Fruit fly (Drosophila melanogaster) whole organism, embryonic: ENCODE measurements around the gene CG31343.
A peak's percentile ranks its signal among the peaks of the same experiment; 100 is the strongest.

Experiments used
- Ada2b ChIP-seq: fragments of 200-800 bp; sonication (Bioruptor generic); IDR thresholded peaks from 2 replicates; pipeline ENCODE4 v1.3.6; 2022; ENCODE audit warnings: missing biosample characterization, missing genetic modification characterization
- Aef1 ChIP-seq: fragments of 200-800 bp; sonication (Bioruptor generic); IDR thresholded peaks from 3 replicates; pipeline ENCODE4 v1.3.6; 2022; ENCODE audit warnings: missing biosample characterization, missing genetic modification characterization
- BtbVII ChIP-seq: fragments of 200-800 bp; sonication (Bioruptor generic); optimal IDR thresholded peaks from 3 replicates; lab custom pipeline; 2017; ENCODE audit warnings: missing biosample characterization, mild to moderate bottlenecking, missing genetic modification characterization
- CG10147 ChIP-seq: fragments of 200-800 bp; sonication (Bioruptor generic); optimal IDR thresholded peaks from 2 replicates; lab custom pipeline; 2019; ENCODE audit warnings: missing biosample characterization, mild to moderate bottlenecking, missing genetic modification characterization, moderate library complexity
- CG10543 ChIP-seq: fragments of 200-800 bp; sonication (Bioruptor generic); optimal IDR thresholded peaks from 3 replicates; lab custom pipeline; 2017; ENCODE audit warnings: missing biosample characterization, mild to moderate bottlenecking, missing genetic modification characterization, moderate library complexity
- CG17361 ChIP-seq: fragments of 200-800 bp; sonication (Bioruptor generic); IDR thresholded peaks from 3 replicates; pipeline ENCODE4 v1.3.6; 2022; ENCODE audit warnings: missing biosample characterization, missing genetic modification characterization
- CG2875 ChIP-seq: fragments of 200-800 bp; sonication (Bioruptor generic); optimal IDR thresholded peaks from 2 replicates; lab custom pipeline; 2017; ENCODE audit warnings: missing biosample characterization, mild to moderate bottlenecking, missing genetic modification characterization, missing genetic modification reagents
- CG32532 ChIP-seq: fragments of 200-800 bp; sonication (Bioruptor generic); IDR thresholded peaks from 2 replicates; pipeline ENCODE4 v1.3.6; 2022; ENCODE audit warnings: missing biosample characterization, missing genetic modification characterization
- CG34376 ChIP-seq: fragments of 200-800 bp; sonication (Bioruptor generic); optimal IDR thresholded peaks from 2 replicates; lab custom pipeline; 2018; ENCODE audit warnings: missing biosample characterization, mild to moderate bottlenecking, missing genetic modification characterization
- CG42726 ChIP-seq: fragments of 200-800 bp; sonication (Bioruptor generic); IDR thresholded peaks from 2 replicates; pipeline ENCODE4 v1.3.6; 2022; ENCODE audit warnings: missing biosample characterization, missing genetic modification characterization; ENCODE audit not compliant: partially characterized antibody
- CG5180 ChIP-seq: fragments of 200-800 bp; sonication (Bioruptor generic); optimal IDR thresholded peaks from 3 replicates; lab custom pipeline; 2017; ENCODE audit warnings: missing biosample characterization, missing genetic modification characterization, mild to moderate bottlenecking, moderate library complexity, missing genetic modification reagents
- CG7786 ChIP-seq: fragments of 200-800 bp; sonication (Bioruptor generic); optimal IDR thresholded peaks from 2 replicates; lab custom pipeline; 2016; ENCODE audit warnings: missing biosample characterization, missing genetic modification characterization
- CG8089 ChIP-seq: fragments of 200-800 bp; sonication (Bioruptor generic); optimal IDR thresholded peaks from 3 replicates; lab custom pipeline; 2016; ENCODE audit warnings: missing biosample characterization, missing genetic modification characterization
- CG8359 ChIP-seq: fragments of 200-800 bp; sonication (Bioruptor generic); optimal IDR thresholded peaks from 2 replicates; lab custom pipeline; 2017; ENCODE audit warnings: missing biosample characterization, mild to moderate bottlenecking, missing genetic modification characterization, borderline replicate concordance
- CG9437 ChIP-seq: fragments of 200-800 bp; sonication (Bioruptor generic); optimal IDR thresholded peaks from 2 replicates; lab custom pipeline; 2018; ENCODE audit warnings: missing biosample characterization, mild to moderate bottlenecking, missing genetic modification characterization
- Camta ChIP-seq: fragments of 200-800 bp; sonication (Bioruptor generic); optimal IDR thresholded peaks from 2 replicates; lab custom pipeline; 2016; ENCODE audit warnings: missing biosample characterization, missing genetic modification characterization
- Dp ChIP-seq: fragments of 200-800 bp; sonication (Bioruptor generic); optimal IDR thresholded peaks from 2 replicates; lab custom pipeline; 2018; ENCODE audit warnings: missing biosample characterization, mild to moderate bottlenecking, missing genetic modification characterization, moderate library complexity
- Elba2 ChIP-seq: fragments of 200-800 bp; sonication (Bioruptor generic); optimal IDR thresholded peaks from 3 replicates; lab custom pipeline; 2016; ENCODE audit warnings: missing biosample characterization, missing genetic modification characterization
- Fer2 ChIP-seq: fragments of 200-800 bp; sonication (Bioruptor generic); optimal IDR thresholded peaks from 2 replicates; lab custom pipeline; 2018; ENCODE audit warnings: missing biosample characterization, mild to moderate bottlenecking, missing genetic modification characterization, moderate library complexity
- GATAe ChIP-seq: fragments of 200-800 bp; sonication (Bioruptor generic); conservative IDR thresholded peaks from 2 replicates; pipeline ENCODE4 v1.3.6; 2022; ENCODE audit warnings: missing biosample characterization, missing genetic modification characterization
- HLH4C ChIP-seq: fragments of 200-800 bp; sonication (Bioruptor generic); IDR thresholded peaks from 3 replicates; pipeline ENCODE4 v1.3.6; 2022; ENCODE audit warnings: missing biosample characterization, missing genetic modification characterization; ENCODE audit not compliant: partially characterized antibody
- HLH54F ChIP-seq: fragments of 200-800 bp; sonication (Bioruptor generic); optimal IDR thresholded peaks from 3 replicates; lab custom pipeline; 2016; ENCODE audit warnings: missing biosample characterization, missing genetic modification characterization
- HmgZ ChIP-seq: fragments of 200-800 bp; sonication (Bioruptor generic); optimal IDR thresholded peaks from 2 replicates; lab custom pipeline; 2018; ENCODE audit warnings: missing biosample characterization, mild to moderate bottlenecking, missing genetic modification characterization
- Meics ChIP-seq: fragments of 200-800 bp; sonication (Bioruptor generic); optimal IDR thresholded peaks from 2 replicates; lab custom pipeline; 2017; ENCODE audit warnings: missing biosample characterization, mild to moderate bottlenecking, missing genetic modification characterization
- Pdp1 ChIP-seq, 2 experiments: fragments of 200-800 bp; sonication (Bioruptor generic); optimal IDR thresholded peaks; 3 replicates each; lab custom pipeline; 2016; ENCODE audit warnings: missing biosample characterization in 2 of 2, missing genetic modification characterization in 2 of 2, mild to moderate bottlenecking in 1 of 2, moderate library complexity in 1 of 2
- Sox100B ChIP-seq: fragments of 200-800 bp; sonication (Bioruptor generic); optimal IDR thresholded peaks from 3 replicates; lab custom pipeline; 2018; ENCODE audit warnings: missing biosample characterization, mild to moderate bottlenecking, missing genetic modification characterization
- chinmo ChIP-seq: fragments of 200-800 bp; sonication (Bioruptor generic); IDR thresholded peaks from 4 replicates; pipeline ENCODE4 v1.3.6; 2022; ENCODE audit warnings: missing biosample characterization, missing genetic modification characterization; ENCODE audit not compliant: partially characterized antibody
- ci ChIP-seq: fragments of 200-800 bp; sonication (Bioruptor generic); IDR thresholded peaks from 3 replicates; pipeline ENCODE4 v1.3.6; 2022; ENCODE audit warnings: missing biosample characterization, missing genetic modification characterization
- danr ChIP-seq: fragments of 200-800 bp; sonication (Bioruptor generic); IDR thresholded peaks from 2 replicates; pipeline ENCODE4 v1.3.6; 2022; ENCODE audit warnings: missing biosample characterization, missing genetic modification characterization
- dati ChIP-seq: fragments of 200-800 bp; sonication (Bioruptor generic); IDR thresholded peaks from 2 replicates; pipeline ENCODE4 v1.3.6; 2022; ENCODE audit warnings: missing biosample characterization, missing genetic modification characterization
- exex ChIP-seq: fragments of 200-800 bp; sonication (Bioruptor generic); optimal IDR thresholded peaks from 4 replicates; lab custom pipeline; 2018; ENCODE audit warnings: missing biosample characterization, mild to moderate bottlenecking, missing genetic modification characterization, moderate library complexity
- fd64A ChIP-seq: fragments of 200-800 bp; sonication (Bioruptor generic); optimal IDR thresholded peaks from 3 replicates; lab custom pipeline; 2018; ENCODE audit warnings: missing biosample characterization, mild to moderate bottlenecking, missing genetic modification characterization
- grau ChIP-seq: fragments of 200-800 bp; optimal IDR thresholded peaks from 3 replicates; lab custom pipeline; 2019; ENCODE audit warnings: missing biosample characterization, mild to moderate bottlenecking, missing genetic modification characterization, moderate library complexity
- grn ChIP-seq: fragments of 200-800 bp; sonication (Bioruptor generic); optimal IDR thresholded peaks from 3 replicates; lab custom pipeline; 2017; ENCODE audit warnings: missing biosample characterization, missing genetic modification characterization
- hb ChIP-seq: fragments of 200-800 bp; sonication (Bioruptor generic); IDR thresholded peaks from 3 replicates; pipeline ENCODE4 v1.3.6; 2022; ENCODE audit warnings: missing biosample characterization, missing genetic modification characterization; ENCODE audit not compliant: partially characterized antibody
- kay ChIP-seq: fragments of 200-800 bp; sonication (Bioruptor generic); optimal IDR thresholded peaks from 2 replicates; lab custom pipeline; 2016; ENCODE audit warnings: missing biosample characterization, missing genetic modification characterization
- knrl ChIP-seq: fragments of 200-800 bp; sonication (Bioruptor generic); IDR thresholded peaks from 3 replicates; pipeline ENCODE4 v1.3.6; 2022; ENCODE audit warnings: missing biosample characterization, missing genetic modification characterization; ENCODE audit not compliant: partially characterized antibody
- maf-S ChIP-seq: fragments of 200-800 bp; sonication (Bioruptor generic); optimal IDR thresholded peaks from 2 replicates; lab custom pipeline; 2016; ENCODE audit warnings: missing biosample characterization, missing genetic modification characterization
- mam ChIP-seq: fragments of 200-800 bp; sonication (Bioruptor generic); optimal IDR thresholded peaks from 3 replicates; lab custom pipeline; 2016; ENCODE audit warnings: missing biosample characterization, missing genetic modification characterization
- otp ChIP-seq: fragments of 200-800 bp; sonication (Bioruptor generic); IDR thresholded peaks from 3 replicates; pipeline ENCODE4, ENCODE4 v1.3.6; 2022; ENCODE audit warnings: missing biosample characterization, missing genetic modification characterization
- sim ChIP-seq: fragments of 200-800 bp; sonication (Bioruptor generic); IDR thresholded peaks from 2 replicates; pipeline ENCODE4 v1.3.6; 2022; ENCODE audit warnings: missing biosample characterization, missing genetic modification characterization
- sisA ChIP-seq: fragments of 200-800 bp; sonication (Bioruptor generic); IDR thresholded peaks from 2 replicates; pipeline ENCODE4 v1.3.6; 2022; ENCODE audit warnings: missing biosample characterization, missing genetic modification characterization
- sna ChIP-seq: fragments of 200-800 bp; sonication (Bioruptor generic); IDR thresholded peaks from 2 replicates; pipeline ENCODE4 v1.3.6; 2022; ENCODE audit warnings: missing biosample characterization, missing genetic modification characterization; ENCODE audit not compliant: partially characterized antibody
- sug ChIP-seq: fragments of 200-800 bp; optimal IDR thresholded peaks from 2 replicates; lab custom pipeline; 2019; ENCODE audit warnings: missing biosample characterization, mild to moderate bottlenecking, missing genetic modification characterization, moderate library complexity
- tap ChIP-seq: fragments of 200-800 bp; optimal IDR thresholded peaks from 3 replicates; lab custom pipeline; 2019; ENCODE audit warnings: missing biosample characterization, mild to moderate bottlenecking, missing genetic modification characterization, moderate library complexity
- tin ChIP-seq: fragments of 200-800 bp; sonication (Bioruptor generic); optimal IDR thresholded peaks from 3 replicates; lab custom pipeline; 2016; ENCODE audit warnings: missing biosample characterization, missing genetic modification characterization
- ttk ChIP-seq: fragments of 200-800 bp; sonication (Bioruptor generic); IDR thresholded peaks from 2 replicates; pipeline ENCODE4 v2.1.2; 2022; ENCODE audit warnings: missing biosample characterization, missing genetic modification characterization
- twi ChIP-seq: fragments of 200-800 bp; optimal IDR thresholded peaks from 2 replicates; lab custom pipeline; 2019; ENCODE audit warnings: missing biosample characterization, mild to moderate bottlenecking, missing genetic modification characterization, moderate library complexity
- unc-4 ChIP-seq: fragments of 200-800 bp; sonication (Bioruptor generic); IDR thresholded peaks from 2 replicates; pipeline ENCODE4 v1.3.6; 2022; ENCODE audit warnings: missing biosample characterization, missing genetic modification characterization; ENCODE audit not compliant: partially characterized antibody
- vfl ChIP-seq: fragments of 200-800 bp; sonication (Bioruptor generic); optimal IDR thresholded peaks from 2 replicates; lab custom pipeline; 2016; ENCODE audit warnings: missing biosample characterization, missing genetic modification characterization

CG31343 gene

DNA sequence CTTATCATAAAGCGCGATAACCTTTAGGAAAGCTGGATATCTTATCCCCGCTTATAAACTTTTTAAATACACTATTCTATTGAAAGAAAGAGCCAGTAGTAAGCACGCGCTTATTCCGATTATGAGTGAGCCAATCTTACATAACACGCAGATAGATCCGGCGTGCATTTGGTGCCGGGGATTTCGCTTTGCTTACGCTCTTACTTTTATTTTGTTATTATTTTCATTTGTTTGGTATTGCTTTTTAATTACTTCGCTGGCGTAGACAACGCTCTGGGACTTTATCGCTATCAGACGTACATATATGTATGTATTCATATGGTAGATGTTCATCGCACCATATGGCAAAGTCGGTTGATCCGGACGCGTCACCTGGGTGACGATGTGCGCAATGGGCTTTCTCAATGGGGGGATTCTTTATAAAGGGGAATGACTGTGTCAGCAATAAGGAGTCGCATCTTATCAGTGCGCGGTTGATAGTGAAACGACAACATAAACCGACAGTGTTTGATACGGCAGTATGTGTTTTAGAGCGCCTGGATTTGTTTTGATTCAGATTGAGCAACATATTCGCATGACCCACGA, 4.2 kb upstream of the CG31343 start:
- TF ChIP-seq HmgZ (tag; lab: Kevin White, UChicago): peak; percentile 29
- TF ChIP-seq exex (tag; lab: Kevin White, UChicago): peak; percentile 83
- TF ChIP-seq CG34376 (GFP tag; lab: Kevin White, UChicago): peak; percentile 72
- no peak for TF ChIP-seq CG10147 (GFP tag; lab: Kevin White, UChicago)
- TF ChIP-seq sna (GFP tag; lab: Robert Waterston, UW): no peak
- no peak for TF ChIP-seq unc-4
- TF ChIP-seq GATAe (GFP tag; lab: Robert Waterston, UW): peak; percentile 50; the same call in 1 of the 2 replicates
- TF ChIP-seq hb (GFP tag; lab: Robert Waterston, UW): no peak
- no peak for TF ChIP-seq Elba2
- TF ChIP-seq chinmo (GFP tag; lab: Robert Waterston, UW): 0 out of 4 replicates have a peak, but pooled peaks have one; percentile 27
- TF ChIP-seq CG8359 (GFP tag; lab: Kevin White, UChicago): no peak
- TF ChIP-seq CG2875 (GFP tag; lab: Kevin White, UChicago): no peak
- TF ChIP-seq Sox100B (GFP tag; lab: Kevin White, UChicago): no peak
- no peak for TF ChIP-seq Aef1
- TF ChIP-seq sisA (GFP tag; lab: Robert Waterston, UW): no peak
- TF ChIP-seq CG42726: no peak
- TF ChIP-seq ci: no peak
- no peak for TF ChIP-seq tap
- peak; percentile 57 for TF ChIP-seq CG10543 (GFP tag; lab: Kevin White, UChicago)
- no peak for TF ChIP-seq mam (GFP tag; lab: Kevin White, UChicago)
- TF ChIP-seq otp (GFP tag; lab: Robert Waterston, UW): no peak
- no peak for TF ChIP-seq CG5180 (GFP tag; lab: Kevin White, UChicago)
- no peak for TF ChIP-seq Meics (GFP tag; lab: Kevin White, UChicago)
- no peak for TF ChIP-seq HLH54F (GFP tag; lab: Kevin White, UChicago)
- TF ChIP-seq dati (GFP tag; lab: Robert Waterston, UW): no peak
- TF ChIP-seq CG8089 (GFP tag; lab: Kevin White, UChicago): no peak
- peak; percentile 16 for TF ChIP-seq kay (GFP tag; lab: Kevin White, UChicago)
- peak; percentile 64 for TF ChIP-seq grn (GFP tag; lab: Kevin White, UChicago)
- TF ChIP-seq sug: peak; percentile 75
- TF ChIP-seq grau (tag; lab: Kevin White, UChicago): peak; percentile 54
- TF ChIP-seq maf-S (GFP tag; lab: Kevin White, UChicago): no peak
- no peak for TF ChIP-seq ttk (GFP tag; lab: Robert Waterston, UW)
- TF ChIP-seq CG9437 (GFP tag; lab: Kevin White, UChicago): no peak
- TF ChIP-seq Ada2b (GFP tag; lab: Robert Waterston, UW): no peak
- no peak for TF ChIP-seq tin (GFP tag; lab: Kevin White, UChicago)
- no peak for TF ChIP-seq Fer2 (tag; lab: Kevin White, UChicago)
- no peak for TF ChIP-seq sim (GFP tag; lab: Robert Waterston, UW)
- TF ChIP-seq Pdp1 (GFP tag; optimal IDR thresholded peaks at IDR 0.05; lab: Kevin White, UChicago): peak in 1 of 2 experiments; percentile 90
- no peak for TF ChIP-seq CG17361 (GFP tag; lab: Robert Waterston, UW)
- TF ChIP-seq CG32532 (GFP tag; lab: Robert Waterston, UW): no peak
- TF ChIP-seq HLH4C: no peak
- no peak for TF ChIP-seq vfl (GFP tag; lab: Kevin White, UChicago)
- no peak for TF ChIP-seq fd64A (GFP tag; lab: Kevin White, UChicago)
- TF ChIP-seq knrl (GFP tag; lab: Robert Waterston, UW): no peak
- TF ChIP-seq Camta (GFP tag; lab: Kevin White, UChicago): no peak
- no peak for TF ChIP-seq danr
- no peak for TF ChIP-seq BtbVII (GFP tag; lab: Kevin White, UChicago)
- TF ChIP-seq twi (tag; lab: Kevin White, UChicago): peak; percentile 60
- no peak for TF ChIP-seq CG7786 (GFP tag; lab: Kevin White, UChicago)
- TF ChIP-seq Dp (GFP tag; lab: Kevin White, UChicago): no peak
